Fruit fly (Drosophila melanogaster): ENCODE measurements around the gene Hip1.

The Hip1 gene

DNA sequence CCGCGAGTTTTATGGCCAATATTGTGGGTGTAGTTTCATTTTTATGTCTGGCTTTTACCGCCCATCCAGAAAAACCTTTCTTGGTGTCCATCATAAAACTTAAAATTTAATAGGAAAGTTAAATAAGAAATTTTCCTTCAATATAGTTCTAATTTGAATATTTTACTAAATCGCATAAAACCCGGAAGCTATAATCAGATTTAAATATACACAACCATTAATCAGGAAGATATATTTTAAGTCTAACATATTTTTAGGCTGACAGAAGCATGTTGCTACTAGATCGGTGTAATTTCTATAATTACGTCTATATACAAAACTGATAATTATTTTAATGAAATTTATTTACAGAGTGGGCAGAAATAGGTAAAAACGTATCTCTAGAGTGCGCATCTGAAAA lies 37.7 kb downstream of the Hip1 start:
- no peak for TF ChIP-seq Pif1B (GFP tag; optimal IDR thresholded peaks at IDR 0.05)
- no peak for TF ChIP-seq CG4496 (GFP tag; IDR thresholded peaks at IDR 0.05)
- TF ChIP-seq rn (GFP tag; IDR thresholded peaks at IDR 0.05), result no peak
- no peak for TF ChIP-seq Pif1A (GFP tag; optimal IDR thresholded peaks at IDR 0.05)
- TF ChIP-seq CG12605 (GFP tag; IDR thresholded peaks at IDR 0.05), result no peak
- no peak for TF ChIP-seq CG32121 (GFP tag; IDR thresholded peaks at IDR 0.05)
- TF ChIP-seq CG34367 (tag; optimal IDR thresholded peaks at IDR 0.05), result no peak
- TF ChIP-seq CG8301 (tag; optimal IDR thresholded peaks at IDR 0.05), result no peak
- TF ChIP-seq CG13204 (GFP tag; optimal IDR thresholded peaks at IDR 0.05), result no peak
- no peak for TF ChIP-seq D1 (tag; optimal IDR thresholded peaks at IDR 0.05)
- TF ChIP-seq CG8159 (tag; optimal IDR thresholded peaks at IDR 0.05), result no peak

DNA sequence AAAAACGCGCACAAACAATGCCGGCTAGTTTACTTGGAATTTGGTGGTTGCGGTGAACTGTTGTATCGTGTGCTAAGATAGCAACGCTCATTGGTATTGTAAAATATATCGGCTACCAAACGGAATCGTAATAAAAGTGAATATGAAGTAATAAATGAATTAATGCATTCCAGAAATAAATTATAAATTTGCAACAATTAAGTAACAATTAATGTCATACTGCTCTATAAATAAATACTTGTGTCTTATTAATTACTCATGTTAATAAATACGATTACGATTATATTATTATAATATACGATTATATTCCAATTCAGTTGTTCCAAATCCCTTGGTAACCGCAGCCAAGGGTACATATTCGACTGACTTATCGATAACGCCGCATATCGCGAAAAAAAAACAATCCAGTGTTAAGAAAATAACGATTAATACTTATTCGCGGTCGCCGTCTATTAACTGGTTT lies 38.8 kb downstream of the Hip1 start, which contains the start of the genes SmD1 and Ptp69D:
Gene SmD1 (minus strand): TSS at position 62 of the 463 bp plus-strand sequence.
Gene Ptp69D (plus strand): TSS at position 396 of the 463 bp plus-strand sequence.
- TF ChIP-seq Snoo (tag; optimal IDR thresholded peaks at IDR 0.05) (no peak), EcR (GFP tag; optimal IDR thresholded peaks at IDR 0.05) (no peak), CG8159 (tag; optimal IDR thresholded peaks at IDR 0.05) (no peak), Pif1B (GFP tag; optimal IDR thresholded peaks at IDR 0.05) (no peak), CG34367 (tag; optimal IDR thresholded peaks at IDR 0.05) (no peak), Ets98B (GFP tag; IDR thresholded peaks at IDR 0.05) (no peak), CG14655 (GFP tag; optimal IDR thresholded peaks at IDR 0.05) (no peak), CG15710 (tag; optimal IDR thresholded peaks at IDR 0.05) (no peak), CG12605 (GFP tag; IDR thresholded peaks at IDR 0.05) (no peak)

DNA sequence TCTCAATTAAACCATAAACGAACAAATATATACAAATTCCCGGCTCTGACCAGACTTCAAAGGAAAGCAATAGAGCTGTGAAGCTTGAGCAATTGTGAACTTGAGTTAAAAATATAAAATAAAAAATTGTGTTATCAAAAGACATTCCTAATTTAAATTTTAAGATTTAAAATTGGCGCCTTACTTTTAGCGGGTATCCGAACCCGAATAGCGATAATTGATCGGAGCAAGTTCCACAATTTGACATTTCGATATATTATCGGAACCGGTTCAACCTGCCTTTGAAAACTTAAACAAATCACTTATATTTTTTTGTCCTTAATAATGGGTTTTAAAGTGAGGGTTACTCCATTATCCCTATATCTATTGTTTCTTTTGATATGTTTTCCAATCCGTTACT lies 40.6 kb downstream of the Hip1 start:
- TF ChIP-seq CG13204 (GFP tag; optimal IDR thresholded peaks at IDR 0.05), result no peak
- TF ChIP-seq CG8159 (tag; optimal IDR thresholded peaks at IDR 0.05), result no peak
- no peak for TF ChIP-seq rn (GFP tag; IDR thresholded peaks at IDR 0.05)
- no peak for TF ChIP-seq D1 (tag; optimal IDR thresholded peaks at IDR 0.05)
- no peak for TF ChIP-seq CG8301 (tag; optimal IDR thresholded peaks at IDR 0.05)
- TF ChIP-seq Ets98B (GFP tag; IDR thresholded peaks at IDR 0.05), result no peak
- TF ChIP-seq Snoo (tag; optimal IDR thresholded peaks at IDR 0.05), result no peak

DNA sequence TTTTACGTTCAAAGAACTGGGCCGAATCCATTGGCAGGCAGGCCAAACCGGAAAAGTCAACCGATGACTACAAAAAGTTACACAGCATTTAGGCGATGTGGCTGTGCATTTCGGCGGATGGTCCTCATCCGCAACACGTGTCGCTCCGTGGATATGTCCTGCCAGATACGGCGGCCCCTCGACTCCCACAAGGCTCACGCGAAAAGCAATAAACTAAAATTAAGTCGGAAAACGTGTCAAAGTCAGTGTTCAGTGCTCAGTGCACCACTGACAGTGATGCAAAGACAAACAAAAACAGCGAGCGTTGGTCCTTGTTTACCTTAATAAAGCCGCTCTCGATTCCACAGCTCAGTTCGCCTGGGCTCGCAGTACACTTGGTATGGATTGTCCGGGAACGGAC lies 43.8 kb downstream of the Hip1 start:
- TF ChIP-seq CG8159 (tag; optimal IDR thresholded peaks at IDR 0.05), result no peak
- no peak for TF ChIP-seq CG34367 (tag; optimal IDR thresholded peaks at IDR 0.05)
- TF ChIP-seq CG14655 (GFP tag; optimal IDR thresholded peaks at IDR 0.05), result no peak
- no peak for TF ChIP-seq D1 (tag; optimal IDR thresholded peaks at IDR 0.05)
- no peak for TF ChIP-seq CG15710 (tag; optimal IDR thresholded peaks at IDR 0.05)
- no peak for TF ChIP-seq CG8301 (tag; optimal IDR thresholded peaks at IDR 0.05)
- TF ChIP-seq Pif1B (GFP tag; optimal IDR thresholded peaks at IDR 0.05), result no peak
- no peak for TF ChIP-seq gl (tag; optimal IDR thresholded peaks at IDR 0.05)
- TF ChIP-seq Pif1A (GFP tag; optimal IDR thresholded peaks at IDR 0.05), result no peak
- no peak for TF ChIP-seq CG13204 (GFP tag; optimal IDR thresholded peaks at IDR 0.05)
- TF ChIP-seq Ets98B (GFP tag; IDR thresholded peaks at IDR 0.05), result no peak
- no peak for TF ChIP-seq rn (GFP tag; IDR thresholded peaks at IDR 0.05)
- TF ChIP-seq CG10348 (GFP tag; IDR thresholded peaks at IDR 0.05), result no peak
- TF ChIP-seq CG32121 (GFP tag; IDR thresholded peaks at IDR 0.05), result no peak
- no peak for TF ChIP-seq CG4496 (GFP tag; IDR thresholded peaks at IDR 0.05)

DNA sequence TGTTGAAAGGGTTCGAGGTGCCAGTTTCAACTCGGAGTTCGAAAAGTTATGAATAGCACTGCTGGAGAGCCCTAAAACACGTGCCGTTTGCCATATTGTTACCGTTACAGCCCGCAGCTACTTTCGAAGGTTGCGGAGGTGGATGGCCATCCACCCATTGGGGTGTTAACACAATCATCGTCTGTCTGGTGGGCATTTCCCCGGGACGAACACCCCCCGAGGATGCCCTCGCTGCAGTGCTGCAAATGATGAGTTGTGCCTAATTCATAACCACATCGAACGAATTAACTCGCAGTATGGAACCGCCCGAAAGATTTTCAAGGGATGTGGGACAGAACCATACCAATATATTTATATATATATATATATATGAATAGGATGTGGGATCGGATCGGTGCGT lies 46.2 kb downstream of the Hip1 start:
- TF ChIP-seq CG4496 (GFP tag; IDR thresholded peaks at IDR 0.05) (no peak), rn (GFP tag; IDR thresholded peaks at IDR 0.05) (no peak), fd96Ca (GFP tag; IDR thresholded peaks at IDR 0.05) (no peak), D1 (tag; optimal IDR thresholded peaks at IDR 0.05) (no peak), CG13204 (GFP tag; optimal IDR thresholded peaks at IDR 0.05) (no peak), CG10348 (GFP tag; IDR thresholded peaks at IDR 0.05) (no peak), CG8301 (tag; optimal IDR thresholded peaks at IDR 0.05) (no peak), CG12605 (GFP tag; IDR thresholded peaks at IDR 0.05) (no peak), Ets98B (GFP tag; IDR thresholded peaks at IDR 0.05) (no peak), CG32121 (GFP tag; IDR thresholded peaks at IDR 0.05) (no peak), CG34367 (tag; optimal IDR thresholded peaks at IDR 0.05) (no peak), CG9948 (tag; optimal IDR thresholded peaks at IDR 0.05) (no peak)

DNA sequence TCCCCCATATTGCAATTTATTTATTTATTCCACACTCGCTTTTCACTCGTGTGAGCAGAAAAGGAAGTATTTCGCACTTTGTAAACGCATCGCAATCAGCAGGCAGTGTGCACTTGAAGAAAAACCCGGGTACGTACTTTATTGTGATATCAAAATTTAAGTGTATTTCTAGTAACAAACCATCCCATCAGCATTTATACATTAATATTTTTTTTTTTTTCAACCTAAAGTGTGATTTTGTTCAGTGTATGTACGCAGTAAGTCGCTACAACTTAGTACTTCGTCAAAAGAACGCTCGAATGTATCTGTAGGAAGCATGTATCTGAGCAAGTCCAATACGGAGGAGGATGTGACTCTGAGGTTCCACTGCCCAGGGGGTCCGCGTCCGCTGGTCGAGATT lies 47.6 kb downstream of the Hip1 start:
- TF ChIP-seq CG15710 (tag; optimal IDR thresholded peaks at IDR 0.05) (peak; percentile 39), gl (tag; optimal IDR thresholded peaks at IDR 0.05) (peak; percentile 2), CG14655 (GFP tag; optimal IDR thresholded peaks at IDR 0.05) (peak; percentile 59), Pif1A (GFP tag; optimal IDR thresholded peaks at IDR 0.05) (no peak), CG13204 (GFP tag; optimal IDR thresholded peaks at IDR 0.05) (no peak), rn (GFP tag; IDR thresholded peaks at IDR 0.05) (no peak), CG10348 (GFP tag; IDR thresholded peaks at IDR 0.05) (no peak), CG8301 (tag; optimal IDR thresholded peaks at IDR 0.05) (peak; percentile 19), CG9948 (tag; optimal IDR thresholded peaks at IDR 0.05) (peak; percentile 30), CG17806 (tag; optimal IDR thresholded peaks at IDR 0.05) (peak; percentile 41), CG8159 (tag; optimal IDR thresholded peaks at IDR 0.05) (peak; percentile 49), CG34367 (tag; optimal IDR thresholded peaks at IDR 0.05) (peak; percentile 25), EcR (GFP tag; optimal IDR thresholded peaks at IDR 0.05) (no peak), D1 (tag; optimal IDR thresholded peaks at IDR 0.05) (no peak), Snoo (tag; optimal IDR thresholded peaks at IDR 0.05) (peak; percentile 34), CG12605 (GFP tag; IDR thresholded peaks at IDR 0.05) (no peak), Pif1B (GFP tag; optimal IDR thresholded peaks at IDR 0.05) (no peak), CG32121 (GFP tag; IDR thresholded peaks at IDR 0.05) (no peak), fd96Ca (GFP tag; IDR thresholded peaks at IDR 0.05) (no peak), Ets98B (GFP tag; IDR thresholded peaks at IDR 0.05) (no peak), CG4496 (GFP tag; IDR thresholded peaks at IDR 0.05) (no peak; the same call in 2 of the 3 replicates)

All from whole organism, pupa.